Worm (Caenorhabditis elegans) whole organism, L1 larva: ENCODE measurements around the gene sql-1.

Source experiments
- C04F5.9 ChIP-seq: sonication (generic microtip); optimal IDR thresholded peaks from 2 replicates; lab custom pipeline; 2016; ENCODE audit warnings: missing genetic modification characterization, missing compliant biosample characterization
- aha-1 ChIP-seq: fragments of 150-350 bp; optimal IDR thresholded peaks from 2 replicates; lab custom pipeline; 2014; ENCODE audit warnings: missing biosample characterization, missing genetic modification characterization
- blmp-1 ChIP-seq: fragments of 150-350 bp; optimal IDR thresholded peaks from 2 replicates; lab custom pipeline; 2014; ENCODE audit warnings: missing biosample characterization, missing genetic modification characterization
- ceh-90 ChIP-seq: sonication (generic microtip); optimal IDR thresholded peaks from 2 replicates; lab custom pipeline; 2016; ENCODE audit warnings: missing genetic modification characterization, missing compliant biosample characterization
- efl-1 ChIP-seq, 4 experiments: fragments of 150-350 bp; optimal IDR thresholded peaks in 3 of 4; peaks in 1 of 4; 1 replicate in 1 of 4; 2 replicates in 3 of 4; lab custom pipeline; 2014; ENCODE audit warnings: missing biosample characterization in 2 of 4, missing genetic modification characterization in 2 of 4, missing genetic modification reagents in 2 of 4
- elt-2 ChIP-seq: sonication (generic microtip); optimal IDR thresholded peaks from 2 replicates; lab custom pipeline; 2016; ENCODE audit warnings: missing genetic modification characterization, mild to moderate bottlenecking, inconsistent platforms, missing compliant biosample characterization, missing genetic modification reagents
- fkh-8 ChIP-seq: sonication (generic microtip); optimal IDR thresholded peaks from 2 replicates; lab custom pipeline; 2016; ENCODE audit warnings: mild to moderate bottlenecking, missing genetic modification characterization, missing compliant biosample characterization
- isw-1 ChIP-seq: fragments of 200-800 bp; sonication (Bioruptor generic); IDR thresholded peaks from 2 replicates; pipeline ENCODE4 v1.3.6; 2022; ENCODE audit warnings: missing genetic modification characterization, missing compliant biosample characterization
- jun-1 ChIP-seq: fragments of 150-350 bp; optimal IDR thresholded peaks from 2 replicates; lab custom pipeline; 2014; ENCODE audit warnings: missing biosample characterization, missing genetic modification reagents, missing genetic modification characterization
- lin-14 ChIP-seq: fragments of 200-800 bp; sonication (Bioruptor generic); optimal IDR thresholded peaks from 2 replicates; lab custom pipeline; 2018; ENCODE audit warnings: mild to moderate bottlenecking, missing genetic modification characterization, moderate library complexity, missing compliant biosample characterization
- lin-35 ChIP-seq, 2 experiments: fragments of 150-350 bp; optimal IDR thresholded peaks; 2 replicates each; lab custom pipeline; 2014; ENCODE audit warnings: missing biosample characterization in 2 of 2, missing genetic modification characterization in 2 of 2, missing genetic modification reagents in 2 of 2
- lsy-2 ChIP-seq, 2 experiments: fragments of 150-350 bp; optimal IDR thresholded peaks; 2 replicates each; lab custom pipeline; 2014; ENCODE audit warnings: missing biosample characterization in 2 of 2, missing genetic modification characterization in 2 of 2
- mab-9 ChIP-seq: fragments of 200-800 bp; sonication (Bioruptor generic); IDR thresholded peaks from 2 replicates; pipeline ENCODE4 v1.3.6; 2022; ENCODE audit warnings: missing genetic modification reagents, missing genetic modification characterization, missing compliant biosample characterization
- nhr-237 ChIP-seq: fragments of 150-350 bp; optimal IDR thresholded peaks from 2 replicates; lab custom pipeline; 2014; ENCODE audit warnings: missing biosample characterization, missing genetic modification characterization
- nhr-85 ChIP-seq: sonication (generic microtip); peaks from one replicate; lab custom pipeline; 2016; ENCODE audit warnings: missing genetic modification characterization, inconsistent platforms, missing compliant biosample characterization
- snu-23 ChIP-seq: sonication (generic microtip); optimal IDR thresholded peaks from 2 replicates; lab custom pipeline; 2016; ENCODE audit warnings: missing genetic modification characterization, missing compliant biosample characterization
- unc-62 ChIP-seq: fragments of 150-350 bp; optimal IDR thresholded peaks from 2 replicates; lab custom pipeline; 2014; ENCODE audit warnings: missing biosample characterization, missing genetic modification reagents, missing genetic modification characterization
- unc-98 ChIP-seq: fragments of 200-800 bp; sonication (Bioruptor generic); IDR thresholded peaks from 2 replicates; pipeline ENCODE4 v1.3.6; 2022; ENCODE audit warnings: missing genetic modification characterization, missing compliant biosample characterization

The sql-1 gene

ce11 chrIII:12568962-12569361 is 69.6 kb downstream of the sql-1 start:
- TF ChIP-seq efl-1 (optimal IDR thresholded peaks at IDR 0.05; lab: Kevin White, UChicago) (no peak), efl-1 (GFP tag; optimal IDR thresholded peaks at IDR 0.05 in 1 of 2; lab: Kevin White, UChicago) (peak in 1 of 2 experiments; percentile 41), elt-2 (tag; lab: Kevin White, UChicago) (peak; percentile 30), unc-62 (GFP tag; lab: Kevin White, UChicago) (no peak)
- TF ChIP-seq, all 84 proteins: peak for 2

DNA sequence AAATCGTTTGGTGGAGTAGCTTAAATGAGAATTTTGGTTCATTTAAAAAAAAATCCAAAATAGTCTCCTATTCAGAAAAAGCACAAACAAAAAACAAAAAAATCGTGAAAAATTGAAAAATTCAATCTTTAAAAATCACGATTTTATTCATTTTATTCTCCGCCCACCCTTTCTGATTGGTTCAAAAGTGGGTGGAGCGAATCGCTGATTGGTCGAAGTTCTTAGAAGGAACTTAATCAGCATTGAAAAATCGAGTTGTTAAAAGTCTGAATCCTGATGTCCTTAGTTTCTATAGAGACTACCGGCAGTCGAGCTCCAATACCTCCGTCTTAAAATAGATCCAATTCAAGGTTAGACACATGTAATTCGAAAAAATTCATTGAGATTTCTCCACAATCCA is 70.5 kb downstream of the sql-1 start:
- TF ChIP-seq fkh-8 = no peak
- no peak for TF ChIP-seq C04F5.9 (tag; lab: Kevin White, UChicago)

DNA sequence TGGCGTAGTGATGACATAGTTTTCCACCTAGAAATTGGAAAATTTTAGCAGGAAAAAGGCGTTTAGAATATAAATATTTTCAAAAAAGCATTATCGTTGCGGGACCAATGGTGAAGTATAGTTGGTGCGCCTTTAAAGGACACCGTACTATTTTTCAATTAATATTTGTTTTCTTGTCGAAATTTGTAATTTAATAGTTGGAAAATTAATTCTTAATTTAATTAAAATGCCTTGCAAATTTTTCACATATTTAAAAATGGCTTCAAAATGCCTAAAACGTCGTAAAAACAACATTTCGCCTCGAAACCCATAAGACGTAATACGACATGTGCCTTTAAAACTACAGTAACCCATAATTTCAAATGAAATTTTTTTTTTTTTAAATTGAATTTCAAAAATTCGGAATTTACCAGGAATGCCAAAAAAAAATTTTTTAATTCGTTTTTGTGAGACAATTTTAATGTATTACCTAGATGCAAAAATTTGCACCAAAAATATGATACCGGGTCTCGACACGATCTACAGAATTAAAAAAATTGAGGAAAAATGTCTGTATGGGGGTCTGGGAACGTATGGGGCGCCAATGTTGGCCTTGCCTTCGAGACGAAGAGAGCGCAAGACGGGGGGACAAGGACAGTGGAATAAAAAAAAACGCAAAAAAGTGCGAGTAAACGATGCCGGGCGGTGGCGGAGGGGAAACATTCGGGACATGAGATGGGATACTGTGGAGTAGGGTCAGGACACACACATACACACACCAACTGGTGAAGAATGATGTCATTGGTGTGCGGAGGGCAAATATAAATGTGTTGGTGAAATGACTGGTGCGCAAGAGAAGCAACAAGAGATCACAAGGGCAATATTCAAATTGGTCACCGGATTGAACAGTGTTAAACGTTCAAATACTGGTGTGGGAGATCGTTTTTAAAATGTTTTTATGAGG is 76.3 kb downstream of the sql-1 start, which contains the start of gene aakg-1:
TSS of gene aakg-1 (minus strand) at position 52 of the 943 bp plus-strand sequence.
- TF ChIP-seq lsy-2 (tag; optimal IDR thresholded peaks at IDR 0.05; lab: Kevin White, UChicago) (peak; percentile 14 to 34), nhr-85 (tag; lab: Kevin White, UChicago) (peak; percentile 40), blmp-1 (tag; lab: Kevin White, UChicago) (peak; percentile 2), fkh-8 (no peak), aha-1 (no peak), isw-1 (no peak), snu-23 (peak; percentile 11), nhr-237 (tag; lab: Kevin White, UChicago) (no peak), lin-14 (GFP tag; lab: Kevin White, UChicago) (peak; percentile 47), jun-1 (tag; lab: Kevin White, UChicago) (no peak), mab-9 (no peak), ceh-90 (tag; lab: Kevin White, UChicago) (no peak), unc-98 (GFP tag; lab: Robert Waterston, UW) (no peak), lin-35 (GFP tag; optimal IDR thresholded peaks at IDR 0.05; lab: Kevin White, UChicago) (peak in 1 of 2 experiments; percentile 10)
